Fruit fly (Drosophila melanogaster) whole organism, wandering third instar larva: ENCODE measurements around the gene eIF2A.

Experiments
- Abd-B ChIP-seq: fragments of >200 bp; optimal IDR thresholded peaks from 2 replicates; lab custom pipeline; 2017; ENCODE audit warnings: missing biosample characterization, missing genetic modification characterization
- CG32264 ChIP-seq: fragments of 200-800 bp; sonication (Bioruptor generic); optimal IDR thresholded peaks from 2 replicates; lab custom pipeline; 2016; ENCODE audit warnings: missing biosample characterization, missing genetic modification characterization
- CG9705 ChIP-seq: fragments of 200-800 bp; sonication (Bioruptor generic); optimal IDR thresholded peaks from 2 replicates; lab custom pipeline; 2018; ENCODE audit warnings: missing biosample characterization, mild to moderate bottlenecking, missing genetic modification characterization
- CrebA ChIP-seq: fragments of 200-800 bp; sonication (Bioruptor generic); optimal IDR thresholded peaks from 2 replicates; lab custom pipeline; 2016; ENCODE audit warnings: missing biosample characterization, mild to moderate bottlenecking, missing genetic modification characterization, borderline replicate concordance
- Dfd ChIP-seq: fragments of >200 bp; optimal IDR thresholded peaks from 2 replicates; lab custom pipeline; 2017; ENCODE audit warnings: missing biosample characterization, missing genetic modification characterization
- Dif ChIP-seq: fragments of 200-275, 200-300 bp; sonication (Bioruptor generic); optimal IDR thresholded peaks from 2 replicates; lab custom pipeline; 2018; ENCODE audit warnings: missing biosample characterization, missing genetic modification characterization; ENCODE audit not compliant: partially characterized antibody
- GATAd ChIP-seq: sonication (Bioruptor generic); optimal IDR thresholded peaks from 2 replicates; lab custom pipeline; 2016; ENCODE audit warnings: missing biosample characterization, missing genetic modification characterization
- HLH106 ChIP-seq: fragments of 200-800 bp; optimal IDR thresholded peaks from 3 replicates; lab custom pipeline; 2019; ENCODE audit warnings: missing biosample characterization, mild to moderate bottlenecking, missing genetic modification characterization, moderate library complexity
- Hnf4 ChIP-seq: fragments of 200-800 bp; sonication (Bioruptor generic); optimal IDR thresholded peaks from 2 replicates; lab custom pipeline; 2016; ENCODE audit warnings: missing biosample characterization, mild to moderate bottlenecking, missing genetic modification characterization
- Hr78 ChIP-seq: fragments of >200 bp; optimal IDR thresholded peaks from 2 replicates; lab custom pipeline; 2017; ENCODE audit warnings: missing biosample characterization, missing genetic modification characterization
- Hr83 ChIP-seq: fragments of 200-300 bp; sonication (Bioruptor generic); optimal IDR thresholded peaks from 2 replicates; lab custom pipeline; 2016; ENCODE audit warnings: missing biosample characterization, mild to moderate bottlenecking, missing genetic modification characterization, moderate library complexity; ENCODE audit not compliant: poor library complexity, severe bottlenecking
- Jra ChIP-seq: sonication (Bioruptor generic); optimal IDR thresholded peaks from 2 replicates; lab custom pipeline; 2016; ENCODE audit warnings: missing biosample characterization, missing genetic modification characterization
- Mio ChIP-seq: sonication (Bioruptor generic); optimal IDR thresholded peaks from 2 replicates; lab custom pipeline; 2016; ENCODE audit warnings: missing biosample characterization, missing genetic modification characterization
- Myc ChIP-seq: fragments of >200 bp; optimal IDR thresholded peaks from 2 replicates; lab custom pipeline; 2017
- N ChIP-seq: fragments of >200 bp; optimal IDR thresholded peaks from 2 replicates; lab custom pipeline; 2018; ENCODE audit warnings: missing biosample characterization, missing external identifiers, missing genetic modification characterization
- OdsH ChIP-seq: fragments of 200-800 bp; sonication (Bioruptor generic); optimal IDR thresholded peaks from 2 replicates; lab custom pipeline; 2016; ENCODE audit warnings: missing biosample characterization, mild to moderate bottlenecking, missing genetic modification characterization
- Rel ChIP-seq, 2 experiments: fragments of 200-800 bp; sonication (Bioruptor generic) in 1 of 2; optimal IDR thresholded peaks; 2 replicates in 1 of 2; 3 replicates in 1 of 2; lab custom pipeline; 2016 to 2019; ENCODE audit warnings: mild to moderate bottlenecking in 2 of 2, missing biosample characterization in 2 of 2, missing genetic modification characterization in 2 of 2, moderate library complexity in 1 of 2
- Sp1 ChIP-seq: fragments of 200-800 bp; sonication (Bioruptor generic); optimal IDR thresholded peaks from 3 replicates; lab custom pipeline; 2019; ENCODE audit warnings: missing biosample characterization, mild to moderate bottlenecking, missing genetic modification characterization, moderate library complexity
- Vsx2 ChIP-seq: fragments of 200-300, 225-300 bp; sonication (Bioruptor generic); optimal IDR thresholded peaks from 2 replicates; lab custom pipeline; 2018; ENCODE audit warnings: missing biosample characterization, missing genetic modification characterization; ENCODE audit not compliant: partially characterized antibody
- br ChIP-seq: fragments of 200-800 bp; sonication (Bioruptor generic); optimal IDR thresholded peaks from 2 replicates; lab custom pipeline; 2016; ENCODE audit warnings: missing biosample characterization, missing genetic modification characterization
- brk ChIP-seq: fragments of 200-800 bp; sonication (Bioruptor generic); optimal IDR thresholded peaks from 2 replicates; lab custom pipeline; 2016; ENCODE audit warnings: missing biosample characterization, mild to moderate bottlenecking, missing genetic modification characterization
- dl ChIP-seq, 2 experiments: fragments of 175-275, 200-275 bp in 1 of 2; fragments of 200-275 bp in 1 of 2; sonication (Bioruptor generic); optimal IDR thresholded peaks; lab custom pipeline; 2018; ENCODE audit warnings: mild to moderate bottlenecking in 2 of 2, missing biosample characterization in 2 of 2, missing genetic modification characterization in 2 of 2, moderate library complexity in 2 of 2; ENCODE audit not compliant: partially characterized antibody in 2 of 2, insufficient read depth in 1 of 2
- dmrt93B ChIP-seq: fragments of 200-800 bp; sonication (Bioruptor generic); optimal IDR thresholded peaks from 2 replicates; lab custom pipeline; 2018; ENCODE audit warnings: missing biosample characterization, mild to moderate bottlenecking, missing genetic modification characterization
- dsf ChIP-seq: sonication (Bioruptor generic); optimal IDR thresholded peaks from 2 replicates; lab custom pipeline; 2016; ENCODE audit warnings: missing biosample characterization, missing genetic modification characterization, borderline replicate concordance
- ey ChIP-seq: fragments of 200-800 bp; sonication (Bioruptor generic); optimal IDR thresholded peaks from 2 replicates; lab custom pipeline; 2016; ENCODE audit warnings: missing biosample characterization, missing genetic modification characterization
- foxo ChIP-seq, 2 experiments: fragments of 200-800 bp; sonication (Bioruptor generic); optimal IDR thresholded peaks; 2 replicates in 1 of 2; 3 replicates in 1 of 2; lab custom pipeline; 2016 to 2017; ENCODE audit warnings: missing biosample characterization in 2 of 2, missing genetic modification characterization in 2 of 2
- fru ChIP-seq: fragments of 200-800 bp; sonication (Bioruptor generic); optimal IDR thresholded peaks from 3 replicates; lab custom pipeline; 2016; ENCODE audit warnings: missing biosample characterization, mild to moderate bottlenecking, missing genetic modification characterization
- h ChIP-seq: fragments of 200-800 bp; sonication (Bioruptor generic); optimal IDR thresholded peaks from 3 replicates; lab custom pipeline; 2016; ENCODE audit warnings: missing biosample characterization, mild to moderate bottlenecking, missing genetic modification characterization
- jim ChIP-seq: fragments of 175-275, 200-325 bp; sonication (Bioruptor generic); optimal IDR thresholded peaks from 2 replicates; lab custom pipeline; 2016; ENCODE audit warnings: missing biosample characterization, mild to moderate bottlenecking, missing genetic modification characterization
- lola ChIP-seq: fragments of >200 bp; optimal IDR thresholded peaks from 2 replicates; lab custom pipeline; 2017; ENCODE audit warnings: missing biosample characterization, missing genetic modification characterization
- pan ChIP-seq: fragments of >200 bp; optimal IDR thresholded peaks from 2 replicates; lab custom pipeline; 2017
- psq ChIP-seq: fragments of 200-800 bp; sonication (Bioruptor generic); optimal IDR thresholded peaks from 3 replicates; lab custom pipeline; 2017; ENCODE audit warnings: missing biosample characterization, mild to moderate bottlenecking, missing genetic modification characterization, moderate library complexity
- rgr ChIP-seq: fragments of 200-800 bp; sonication (Bioruptor generic); optimal IDR thresholded peaks from 3 replicates; lab custom pipeline; 2016; ENCODE audit warnings: missing biosample characterization, mild to moderate bottlenecking, missing genetic modification characterization
- sage ChIP-seq: fragments of 200-800 bp; sonication (Bioruptor generic); optimal IDR thresholded peaks from 2 replicates; lab custom pipeline; 2016; ENCODE audit warnings: missing biosample characterization, mild to moderate bottlenecking, missing genetic modification characterization
- sv ChIP-seq: fragments of 200-800 bp; sonication (Bioruptor generic); optimal IDR thresholded peaks from 3 replicates; lab custom pipeline; 2016; ENCODE audit warnings: missing biosample characterization, missing genetic modification characterization
- tai ChIP-seq: sonication (Bioruptor generic); optimal IDR thresholded peaks from 2 replicates; lab custom pipeline; 2016; ENCODE audit warnings: missing biosample characterization, missing genetic modification characterization
- usp ChIP-seq: fragments of >200 bp; optimal IDR thresholded peaks from 2 replicates; lab custom pipeline; 2017; ENCODE audit warnings: missing biosample characterization, missing genetic modification characterization
- woc ChIP-seq: sonication (Bioruptor generic); optimal IDR thresholded peaks from 2 replicates; lab custom pipeline; 2016; ENCODE audit warnings: missing biosample characterization, mild to moderate bottlenecking, missing genetic modification characterization

Gene eIF2A

dm6 chr3L:21800424-21800823 lies 24.1 kb upstream of the eIF2A start:
- TF ChIP-seq dl (GFP tag; optimal IDR thresholded peaks at IDR 0.05; lab: Kevin White, UChicago; ENCODE audit: insufficient read depth in 1 of 2, partially characterized antibody in 2 of 2) (no peak), dsf (GFP tag; lab: Kevin White, UChicago) (no peak), GATAd (no peak), psq (no peak), Hr83 (no peak)

dm6 chr3L:21808003-21808530 lies 16.5 kb upstream of the eIF2A start:
- no peak for TF ChIP-seq Mio (GFP tag; lab: Kevin White, UChicago)
- TF ChIP-seq Dfd (GFP tag; lab: Kevin White, UChicago): no peak
- no peak for TF ChIP-seq Abd-B (GFP tag; lab: Kevin White, UChicago)
- TF ChIP-seq br: peak; percentile 4
- no peak for TF ChIP-seq Rel (GFP tag; optimal IDR thresholded peaks at IDR 0.05; lab: Kevin White, UChicago)
- no peak for TF ChIP-seq Rel (tag; optimal IDR thresholded peaks at IDR 0.05; lab: Kevin White, UChicago)
- TF ChIP-seq HLH106: peak; percentile 75
- no peak for TF ChIP-seq Hr78 (GFP tag; lab: Kevin White, UChicago)
- TF ChIP-seq GATAd: no peak
- TF ChIP-seq jim: no peak
- TF ChIP-seq lola: no peak
- no peak for TF ChIP-seq dmrt93B
- TF ChIP-seq sage (GFP tag; lab: Kevin White, UChicago): peak; percentile 37
- TF ChIP-seq Vsx2 (GFP tag; lab: Kevin White, UChicago): no peak
- TF ChIP-seq OdsH (GFP tag; lab: Kevin White, UChicago): peak; percentile 50
- peak; percentile 53 for TF ChIP-seq psq
- no peak for TF ChIP-seq CG32264 (GFP tag; lab: Kevin White, UChicago)
- no peak for TF ChIP-seq usp (GFP tag; lab: Kevin White, UChicago)
- peak in 1 of 2 experiments; percentile 65 for TF ChIP-seq foxo (GFP tag; optimal IDR thresholded peaks at IDR 0.05; lab: Kevin White, UChicago)
- peak; percentile 66 for TF ChIP-seq rgr (GFP tag; lab: Kevin White, UChicago)
- no peak for TF ChIP-seq Myc (lab: Kevin White, UChicago)
- TF ChIP-seq dsf (GFP tag; lab: Kevin White, UChicago): no peak
- no peak for TF ChIP-seq CG9705
- TF ChIP-seq N: no peak
- TF ChIP-seq brk (GFP tag; lab: Kevin White, UChicago): peak; percentile 27
- TF ChIP-seq Hnf4: no peak
- TF ChIP-seq Jra (GFP tag; lab: Kevin White, UChicago): no peak
- no peak for TF ChIP-seq CrebA (GFP tag; lab: Kevin White, UChicago)
- TF ChIP-seq pan (lab: Kevin White, UChicago): no peak
- TF ChIP-seq sv: no peak
- TF ChIP-seq Hr83: no peak
- TF ChIP-seq fru (GFP tag; lab: Kevin White, UChicago): peak; percentile 6
- TF ChIP-seq Sp1 (GFP tag; lab: Kevin White, UChicago): peak; percentile 68
- no peak for TF ChIP-seq dl (GFP tag; optimal IDR thresholded peaks at IDR 0.05; lab: Kevin White, UChicago; ENCODE audit: insufficient read depth in 1 of 2, partially characterized antibody in 2 of 2)
- TF ChIP-seq h (GFP tag; lab: Kevin White, UChicago): peak; percentile 39
- TF ChIP-seq ey (GFP tag; lab: Kevin White, UChicago): peak; percentile 25
- no peak for TF ChIP-seq tai (GFP tag; lab: Kevin White, UChicago)
- TF ChIP-seq Dif (GFP tag; lab: Kevin White, UChicago): no peak
- peak; percentile 12 for TF ChIP-seq woc (GFP tag; lab: Kevin White, UChicago)
- TF ChIP-seq, all 38 proteins: peak for 13

DNA sequence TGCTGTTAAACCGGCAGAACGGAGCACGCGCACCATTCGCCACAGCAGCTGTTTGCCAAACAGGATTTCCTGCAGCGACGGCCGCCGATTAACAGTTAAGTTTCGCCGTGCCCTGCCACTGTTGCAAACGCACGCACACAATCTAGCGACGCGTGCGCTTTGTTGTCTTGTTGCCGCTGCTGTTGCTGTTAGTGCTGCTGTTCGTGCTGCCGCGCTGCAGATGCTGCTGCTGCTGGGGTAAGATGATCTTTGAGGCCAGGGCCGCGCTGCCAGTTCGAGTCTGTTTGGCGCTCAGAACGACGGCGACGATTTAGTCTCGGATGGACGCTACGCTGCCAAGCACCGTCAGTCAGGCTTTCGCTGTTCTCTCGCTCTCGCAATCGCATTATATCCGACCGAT lies 16.0 kb upstream of the eIF2A start, which contains the start of gene eg:
Gene eg, plus strand, starts transcription at position 136 of the 400 bp plus-strand sequence.
- TF ChIP-seq GATAd (no peak), pan (lab: Kevin White, UChicago) (no peak), dmrt93B (no peak), CG9705 (no peak), h (GFP tag; lab: Kevin White, UChicago) (no peak), Abd-B (GFP tag; lab: Kevin White, UChicago) (no peak), Dfd (GFP tag; lab: Kevin White, UChicago) (peak; percentile 55), Hr78 (GFP tag; lab: Kevin White, UChicago) (no peak), psq (no peak), Rel (GFP tag; optimal IDR thresholded peaks at IDR 0.05; lab: Kevin White, UChicago) (no peak), Rel (tag; optimal IDR thresholded peaks at IDR 0.05; lab: Kevin White, UChicago) (no peak), CrebA (GFP tag; lab: Kevin White, UChicago) (no peak), dsf (GFP tag; lab: Kevin White, UChicago) (no peak), usp (GFP tag; lab: Kevin White, UChicago) (no peak), Vsx2 (GFP tag; lab: Kevin White, UChicago) (peak; percentile 80), CG32264 (GFP tag; lab: Kevin White, UChicago) (no peak)
- TF ChIP-seq, all 38 proteins: peak for 2
